Worm (Caenorhabditis elegans) whole organism, L2 larva: Measurements from ENCODE around the gene cosa-1.
"Not testable (repeated sequence)": the region's sequence is repeated elsewhere in the genome, so short reads cannot be mapped to it uniquely, and the experiment has no call there.

Source experiments
- Y55F3AM.14 ChIP-seq: fragments of 200-800 bp; sonication (Bioruptor generic); optimal IDR thresholded peaks from 2 replicates; lab custom pipeline; 2018; ENCODE audit warnings: mild to moderate bottlenecking, missing genetic modification characterization, missing compliant biosample characterization
- ZK546.5 ChIP-seq: sonication (generic microtip); optimal IDR thresholded peaks from 2 replicates; lab custom pipeline; 2017; ENCODE audit warnings: missing biosample characterization, missing genetic modification characterization
- ama-1 ChIP-seq: fragments of 150-350 bp; optimal IDR thresholded peaks from 2 replicates; lab custom pipeline; 2018; ENCODE audit warnings: inconsistent platforms
- blmp-1 ChIP-seq: sonication (generic microtip); optimal IDR thresholded peaks from 2 replicates; lab custom pipeline; 2017; ENCODE audit warnings: missing genetic modification characterization, mild to moderate bottlenecking, missing compliant biosample characterization, antibody characterized with exemption, moderate library complexity; ENCODE audit not compliant: insufficient read depth
- egl-27 ChIP-seq: sonication (generic microtip); optimal IDR thresholded peaks from 3 replicates; lab custom pipeline; 2017; ENCODE audit warnings: missing biosample characterization, missing genetic modification reagents, missing genetic modification characterization
- lin-13 ChIP-seq: fragments of 150-350 bp; optimal IDR thresholded peaks from 2 replicates; lab custom pipeline; 2014; ENCODE audit warnings: missing biosample characterization, missing genetic modification reagents, missing genetic modification characterization
- lin-39 ChIP-seq: fragments of 150-350 bp; optimal IDR thresholded peaks from 2 replicates; lab custom pipeline; 2014; ENCODE audit warnings: missing biosample characterization, missing genetic modification reagents, missing genetic modification characterization
- nhr-237 ChIP-seq: fragments of 150-350 bp; optimal IDR thresholded peaks from 2 replicates; lab custom pipeline; 2014; ENCODE audit warnings: missing biosample characterization, missing genetic modification characterization
- nhr-25 ChIP-seq: fragments of 150-350 bp; sonication (generic microtip); optimal IDR thresholded peaks from 3 replicates; lab custom pipeline; 2014; ENCODE audit warnings: missing biosample characterization, missing genetic modification characterization
- skn-1 ChIP-seq: sonication (generic microtip); optimal IDR thresholded peaks from 2 replicates; lab custom pipeline; 2017; ENCODE audit warnings: missing biosample characterization, missing genetic modification characterization
- unc-39 ChIP-seq: fragments of 150-350 bp; optimal IDR thresholded peaks from 2 replicates; lab custom pipeline; 2014; ENCODE audit warnings: missing biosample characterization, missing genetic modification characterization
- unc-62 ChIP-seq: fragments of 150-350 bp; optimal IDR thresholded peaks from 2 replicates; lab custom pipeline; 2014; ENCODE audit warnings: missing biosample characterization, missing genetic modification reagents, missing genetic modification characterization
- zag-1 ChIP-seq: fragments of 150-350 bp; optimal IDR thresholded peaks from 2 replicates; lab custom pipeline; 2014; ENCODE audit warnings: missing biosample characterization, missing genetic modification characterization

- not testable (repeated sequence) for TF ChIP-seq nhr-25 (tag; lab: Kevin White, UChicago); unc-62 (GFP tag; lab: Kevin White, UChicago); skn-1 (tag; lab: Kevin White, UChicago); ama-1 (lab: Kevin White, UChicago); unc-39 (tag; lab: Kevin White, UChicago); zag-1 (tag; lab: Kevin White, UChicago); Y55F3AM.14 (GFP tag; lab: Kevin White, UChicago); lin-13 (GFP tag; lab: Kevin White, UChicago); nhr-237 (tag; lab: Kevin White, UChicago); ZK546.5 (tag; lab: Kevin White, UChicago); lin-39 (tag; lab: Kevin White, UChicago); egl-27 (tag; lab: Kevin White, UChicago); blmp-1 (tag; lab: Kevin White, UChicago)
Measured at ce11 chrIII:2699363-2699762, 26.6 kb upstream of the cosa-1 start, which contains the start of gene cox-6B.
